Worm (Caenorhabditis elegans) whole organism, L3 larva: Measurements from ENCODE around the gene Y11D7A.3.

Experiments used
- R02D3.7 ChIP-seq: fragments of 150-350 bp; optimal IDR thresholded peaks from 2 replicates; lab custom pipeline; 2014; ENCODE audit warnings: missing biosample characterization, missing genetic modification characterization
- ZK546.5 ChIP-seq: sonication (generic microtip); optimal IDR thresholded peaks from 2 replicates; lab custom pipeline; 2017; ENCODE audit warnings: missing biosample characterization, missing genetic modification characterization
- aly-2 ChIP-seq: fragments of 150-350 bp; optimal IDR thresholded peaks from 2 replicates; lab custom pipeline; 2014; ENCODE audit warnings: missing biosample characterization, missing genetic modification characterization
- ama-1 ChIP-seq: fragments of 150-350 bp; optimal IDR thresholded peaks from 2 replicates; lab custom pipeline; 2018
- ceh-16 ChIP-seq: sonication (generic microtip); optimal IDR thresholded peaks from 2 replicates; lab custom pipeline; 2017; ENCODE audit warnings: missing biosample characterization, missing genetic modification characterization
- ceh-28 ChIP-seq: fragments of 150-350 bp; optimal IDR thresholded peaks from 2 replicates; lab custom pipeline; 2014; ENCODE audit warnings: missing biosample characterization, missing genetic modification reagents, missing genetic modification characterization
- ceh-9 ChIP-seq: sonication (generic microtip); optimal IDR thresholded peaks from 2 replicates; lab custom pipeline; 2018; ENCODE audit warnings: missing biosample characterization, missing genetic modification characterization
- daf-12 ChIP-seq: fragments of 150-350 bp; optimal IDR thresholded peaks from 2 replicates; lab custom pipeline; 2014; ENCODE audit warnings: missing biosample characterization, missing genetic modification reagents, missing genetic modification characterization
- egl-27 ChIP-seq: sonication (generic microtip); optimal IDR thresholded peaks from 4 replicates; lab custom pipeline; 2017; ENCODE audit warnings: missing biosample characterization, missing genetic modification reagents, missing genetic modification characterization
- egl-5 ChIP-seq: fragments of 150-350 bp; optimal IDR thresholded peaks from 2 replicates; lab custom pipeline; 2017; ENCODE audit warnings: missing biosample characterization, missing genetic modification reagents, missing genetic modification characterization, inconsistent platforms
- elt-1 ChIP-seq: fragments of 150-350 bp; optimal IDR thresholded peaks from 2 replicates; lab custom pipeline; 2014; ENCODE audit warnings: missing biosample characterization, missing genetic modification characterization
- elt-3 ChIP-seq, 3 experiments: fragments of 150-350 bp in 1 of 3; sonication (generic microtip) in 2 of 3; optimal IDR thresholded peaks; 2 replicates in 2 of 3; 4 replicates in 1 of 3; lab custom pipeline; 2014 to 2017; ENCODE audit warnings: missing biosample characterization in 3 of 3, missing genetic modification characterization in 3 of 3
- eor-1 ChIP-seq, 2 experiments: fragments of 150-350 bp; optimal IDR thresholded peaks; 2 replicates each; lab custom pipeline; 2014 to 2018; ENCODE audit warnings: missing biosample characterization in 2 of 2, missing genetic modification characterization in 2 of 2
- fkh-10 ChIP-seq: sonication (generic microtip); optimal IDR thresholded peaks from 2 replicates; lab custom pipeline; 2017; ENCODE audit warnings: missing biosample characterization, missing genetic modification reagents, missing genetic modification characterization
- fos-1 ChIP-seq: fragments of 150-350 bp; optimal IDR thresholded peaks from 2 replicates; lab custom pipeline; 2014; ENCODE audit warnings: missing biosample characterization, missing genetic modification characterization
- hmg-11 ChIP-seq: sonication (generic microtip); optimal IDR thresholded peaks from 2 replicates; lab custom pipeline; 2016; ENCODE audit warnings: missing genetic modification characterization, missing compliant biosample characterization
- lin-15B ChIP-seq: fragments of 150-350 bp; optimal IDR thresholded peaks from 2 replicates; lab custom pipeline; 2014; ENCODE audit warnings: missing biosample characterization, missing genetic modification characterization
- lsy-12 ChIP-seq: sonication (generic microtip); optimal IDR thresholded peaks from 2 replicates; lab custom pipeline; 2016; ENCODE audit warnings: mild to moderate bottlenecking, missing genetic modification characterization, missing compliant biosample characterization
- mdl-1 ChIP-seq: fragments of 150-350 bp; optimal IDR thresholded peaks from 2 replicates; lab custom pipeline; 2014; ENCODE audit warnings: missing biosample characterization, missing genetic modification characterization
- mml-1 ChIP-seq: fragments of 150-350 bp; sonication (generic microtip); optimal IDR thresholded peaks from 3 replicates; lab custom pipeline; 2014; ENCODE audit warnings: missing biosample characterization, missing genetic modification characterization
- nhr-11 ChIP-seq: fragments of 150-350 bp; optimal IDR thresholded peaks from 2 replicates; lab custom pipeline; 2014; ENCODE audit warnings: missing biosample characterization, missing genetic modification characterization
- nhr-12 ChIP-seq: fragments of 150-350 bp; optimal IDR thresholded peaks from 2 replicates; lab custom pipeline; 2014; ENCODE audit warnings: missing biosample characterization, missing genetic modification characterization
- nhr-23 ChIP-seq: fragments of 150-350 bp; optimal IDR thresholded peaks from 2 replicates; lab custom pipeline; 2014; ENCODE audit warnings: missing biosample characterization, missing genetic modification reagents, missing genetic modification characterization
- nhr-237 ChIP-seq: fragments of 150-350 bp; optimal IDR thresholded peaks from 2 replicates; lab custom pipeline; 2014; ENCODE audit warnings: missing biosample characterization, missing genetic modification characterization
- nhr-25 ChIP-seq: sonication (generic microtip); optimal IDR thresholded peaks from 2 replicates; lab custom pipeline; 2017; ENCODE audit warnings: missing biosample characterization, missing genetic modification characterization
- nhr-43 ChIP-seq: sonication (generic microtip); optimal IDR thresholded peaks from 2 replicates; lab custom pipeline; 2016; ENCODE audit warnings: mild to moderate bottlenecking, missing genetic modification characterization, missing compliant biosample characterization; ENCODE audit not compliant: poor library complexity, severe bottlenecking
- nhr-67 ChIP-seq: fragments of 150-350 bp; optimal IDR thresholded peaks from 2 replicates; lab custom pipeline; 2014; ENCODE audit warnings: missing biosample characterization, missing genetic modification characterization
- nhr-76 ChIP-seq: fragments of 150-350 bp; sonication (generic microtip); optimal IDR thresholded peaks from 5 replicates; lab custom pipeline; 2014; ENCODE audit warnings: missing biosample characterization, missing genetic modification characterization
- nhr-77 ChIP-seq: fragments of 150-350 bp; optimal IDR thresholded peaks from 2 replicates; lab custom pipeline; 2014; ENCODE audit warnings: missing biosample characterization, missing genetic modification characterization
- pha-4 ChIP-seq: fragments of 150-350 bp; optimal IDR thresholded peaks from 2 replicates; lab custom pipeline; 2014; ENCODE audit warnings: missing biosample characterization, missing genetic modification reagents, missing genetic modification characterization
- pqm-1 ChIP-seq: fragments of 150-350 bp; optimal IDR thresholded peaks from 2 replicates; lab custom pipeline; 2017; ENCODE audit warnings: missing biosample characterization, missing genetic modification characterization, inconsistent platforms
- skn-1 ChIP-seq: fragments of 150-350 bp; optimal IDR thresholded peaks from 2 replicates; lab custom pipeline; 2014; ENCODE audit warnings: missing biosample characterization, missing genetic modification characterization
- tbx-2 ChIP-seq: sonication (generic microtip); optimal IDR thresholded peaks from 2 replicates; lab custom pipeline; 2016; ENCODE audit warnings: mild to moderate bottlenecking, missing genetic modification characterization, missing compliant biosample characterization
- unc-39 ChIP-seq: sonication (generic microtip); optimal IDR thresholded peaks from 4 replicates; lab custom pipeline; 2017; ENCODE audit warnings: missing biosample characterization, missing genetic modification characterization
- unc-62 ChIP-seq: fragments of 150-350 bp; sonication (generic microtip); optimal IDR thresholded peaks from 4 replicates; lab custom pipeline; 2014; ENCODE audit warnings: missing biosample characterization, missing genetic modification reagents, missing genetic modification characterization
- ztf-11 ChIP-seq: fragments of 150-350 bp; optimal IDR thresholded peaks from 2 replicates; lab custom pipeline; 2014; ENCODE audit warnings: missing biosample characterization, missing genetic modification characterization
- ztf-4 ChIP-seq: fragments of 150-350 bp; optimal IDR thresholded peaks from 2 replicates; lab custom pipeline; 2014; ENCODE audit warnings: missing biosample characterization, missing genetic modification characterization

Gene Y11D7A.3

DNA sequence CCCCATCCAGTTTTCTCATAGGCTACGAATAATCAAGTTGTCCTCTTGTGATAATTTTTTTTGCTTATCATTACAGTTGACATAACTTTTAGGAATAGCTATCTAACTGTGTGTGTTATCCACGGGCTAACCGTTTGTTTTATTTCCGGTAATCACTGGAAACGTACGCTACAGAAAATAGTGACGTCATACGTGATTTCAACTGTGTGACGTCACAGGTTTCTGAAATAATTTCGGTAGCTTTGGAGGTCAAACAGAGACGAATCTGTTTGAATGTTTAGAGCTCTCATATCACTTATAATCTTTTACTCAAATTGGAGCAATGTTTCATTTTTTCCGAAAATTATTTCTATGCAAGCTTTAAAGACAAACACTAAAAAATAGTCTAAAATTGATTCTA, 24.0 kb downstream of the Y11D7A.3 start:
- TF ChIP-seq ceh-9 (tag; lab: Kevin White, UChicago) (no peak), nhr-43 (tag; lab: Kevin White, UChicago) (no peak), ztf-4 (tag; lab: Kevin White, UChicago) (no peak), nhr-237 (no peak), fos-1 (tag; lab: Kevin White, UChicago) (no peak), ztf-11 (tag; lab: Kevin White, UChicago) (no peak), fkh-10 (no peak), daf-12 (no peak), mdl-1 (tag; lab: Kevin White, UChicago) (no peak), nhr-12 (tag; lab: Kevin White, UChicago) (no peak), aly-2 (no peak), eor-1 (tag; optimal IDR thresholded peaks at IDR 0.05; lab: Kevin White, UChicago) (no peak), nhr-23 (no peak), elt-1 (tag; lab: Kevin White, UChicago) (no peak), nhr-67 (tag; lab: Kevin White, UChicago) (no peak), unc-39 (tag; lab: Kevin White, UChicago) (no peak), pqm-1 (tag; lab: Kevin White, UChicago) (no peak), ceh-28 (tag; lab: Kevin White, UChicago) (no peak)

DNA sequence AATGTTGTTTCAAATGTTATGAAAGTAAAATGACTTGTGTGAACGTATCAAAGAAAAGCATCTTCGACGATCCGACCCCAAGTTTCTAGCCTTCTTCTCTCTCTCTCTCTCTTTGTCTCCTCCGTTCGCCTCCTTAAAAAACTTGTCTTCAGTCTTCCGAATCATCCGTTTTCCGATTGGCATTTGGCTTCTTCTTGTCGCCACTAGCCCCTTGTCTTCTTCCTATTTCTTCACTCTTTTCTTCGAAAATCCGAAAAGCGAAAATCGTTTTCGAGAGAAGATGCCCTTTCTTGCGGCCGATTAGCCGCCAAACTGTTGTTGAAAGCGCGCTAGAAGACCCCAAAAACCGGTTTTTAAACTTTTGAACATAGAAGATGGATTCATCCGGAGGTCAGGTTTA, 25.7 kb downstream of the Y11D7A.3 start:
- no peak for TF ChIP-seq elt-3 (tag; optimal IDR thresholded peaks at IDR 0.05; lab: Kevin White, UChicago)
- peak; percentile 14 for TF ChIP-seq nhr-23
- no peak for TF ChIP-seq ZK546.5 (tag; lab: Kevin White, UChicago)
- TF ChIP-seq ama-1 (lab: Kevin White, UChicago) = peak; percentile 89
- no peak for TF ChIP-seq nhr-77 (tag; lab: Kevin White, UChicago)
- peak; percentile 52 for TF ChIP-seq nhr-43 (tag; lab: Kevin White, UChicago)
- TF ChIP-seq tbx-2 (tag; lab: Kevin White, UChicago) = peak; percentile 13
- TF ChIP-seq nhr-25 (tag; lab: Kevin White, UChicago) = peak; percentile 56
- TF ChIP-seq, all 47 proteins: peak for 5

- TF ChIP-seq egl-27 (no peak), skn-1 (tag; lab: Kevin White, UChicago) (peak; percentile 87), hmg-11 (no peak), nhr-77 (tag; lab: Kevin White, UChicago) (no peak), mml-1 (no peak), pha-4 (tag; lab: Kevin White, UChicago) (no peak)
Measured at ce11 chrIV:9259687-9260086, 26.8 kb downstream of the Y11D7A.3 start, which contains the start of gene Y11D7A.10. TSS of gene Y11D7A.10 (minus strand) at chrIV:9259768.

ce11 chrIV:9260334-9260733, 27.4 kb downstream of the Y11D7A.3 start:
- TF ChIP-seq nhr-11 (no peak), ama-1 (lab: Kevin White, UChicago) (peak; percentile 4), lin-15B (tag; lab: Kevin White, UChicago) (peak; percentile 41), unc-39 (tag; lab: Kevin White, UChicago) (no peak), nhr-23 (peak; percentile 34)

- TF ChIP-seq egl-5 (tag; lab: Kevin White, UChicago) (no peak), lsy-12 (no peak), daf-12 (no peak), hmg-11 (no peak), unc-62 (GFP tag; lab: Kevin White, UChicago) (no peak), R02D3.7 (no peak)
Measured at ce11 chrIV:9260826-9261225, 27.9 kb downstream of the Y11D7A.3 start.

DNA sequence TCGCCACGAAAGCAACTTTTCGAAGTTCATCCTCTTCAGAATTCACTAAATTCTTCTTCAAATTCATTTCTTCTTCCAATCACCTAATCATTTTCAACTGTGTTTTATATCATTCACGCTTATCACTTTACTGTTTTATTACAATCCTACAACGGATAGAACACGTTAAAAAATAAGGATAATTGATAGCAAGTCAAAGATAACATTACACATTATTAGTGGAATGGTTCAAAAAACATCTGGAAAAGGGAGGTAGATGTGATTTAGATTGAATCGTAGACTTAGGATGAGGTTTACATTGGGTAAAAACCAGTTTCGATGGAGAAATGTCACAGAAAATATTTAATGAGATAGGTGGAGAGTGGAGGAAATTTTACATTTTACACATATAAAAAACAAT, 28.8 kb downstream of the Y11D7A.3 start, which contains the start of gene col-120:
Gene col-120 (minus strand): TSS at position 101 of the 400 bp plus-strand sequence.
- TF ChIP-seq unc-62 (GFP tag; lab: Kevin White, UChicago) (no peak), ceh-16 (tag; lab: Kevin White, UChicago) (no peak), nhr-76 (tag; lab: Kevin White, UChicago) (no peak), unc-39 (tag; lab: Kevin White, UChicago) (no peak), lsy-12 (no peak), nhr-23 (no peak), nhr-43 (tag; lab: Kevin White, UChicago) (no peak), elt-3 (tag; optimal IDR thresholded peaks at IDR 0.05; lab: Kevin White, UChicago) (no peak), fkh-10 (no peak), mdl-1 (tag; lab: Kevin White, UChicago) (no peak), pha-4 (tag; lab: Kevin White, UChicago) (no peak), nhr-11 (no peak), nhr-77 (tag; lab: Kevin White, UChicago) (no peak)
- TF ChIP-seq, all 47 proteins: peak for 0
